Fruit fly (Drosophila melanogaster): Measurements from ENCODE around the gene CG9259.

The CG9259 gene

dm6 chr2L:21107651-21108489 is 18.7 kb downstream of the CG9259 start (continued):
- TF ChIP-seq grau (tag; optimal IDR thresholded peaks at IDR 0.05) (peak; percentile 4), cwo (GFP tag; optimal IDR thresholded peaks at IDR 0.05) (peak; percentile 51), unpg (GFP tag; optimal IDR thresholded peaks at IDR 0.05) (peak; percentile 29), bbx (GFP tag; IDR thresholded peaks at IDR 0.05; ENCODE audit: partially characterized antibody) (0 out of 2 replicates have a peak, but pooled peaks have one; percentile 22), Xbp1 (GFP tag; optimal IDR thresholded peaks at IDR 0.05) (peak; percentile 8), CG2678 (tag; optimal IDR thresholded peaks at IDR 0.05) (peak; percentile 12), CG3281 (GFP tag; optimal IDR thresholded peaks at IDR 0.05) (no peak), HLH3B (GFP tag; IDR thresholded peaks at IDR 0.05) (no peak), CG15514 (GFP tag; optimal IDR thresholded peaks at IDR 0.05) (peak; percentile 17), CG17385 (GFP tag; optimal IDR thresholded peaks at IDR 0.05) (peak; percentile 17), phol (tag; optimal IDR thresholded peaks at IDR 0.05) (peak; percentile 33), Dll (GFP tag; IDR thresholded peaks at IDR 0.05; ENCODE audit: partially characterized antibody) (0 out of 4 replicates have a peak, but pooled peaks have one; percentile 14), CG17359 (tag; optimal IDR thresholded peaks at IDR 0.05) (peak; percentile 1), BEAF-32 (GFP tag; optimal IDR thresholded peaks at IDR 0.05) (peak; percentile 43), stwl (tag; optimal IDR thresholded peaks at IDR 0.05) (peak; percentile 23), Ravus (GFP tag; IDR thresholded peaks at IDR 0.05) (no peak), nerfin-1 (tag; optimal IDR thresholded peaks at IDR 0.05) (no peak), Rfx (GFP tag; IDR thresholded peaks at IDR 0.05) (0 out of 2 replicates have a peak, but pooled peaks have one; percentile 24), vvl (GFP tag; IDR thresholded peaks at IDR 0.05) (peak; percentile 15; the same call in 1 of the 2 replicates), HHEX (GFP tag; optimal IDR thresholded peaks at IDR 0.05) (peak; percentile 31), dimm (GFP tag; IDR thresholded peaks at IDR 0.05) (no peak), CG34224 (GFP tag; IDR thresholded peaks at IDR 0.05; ENCODE audit: partially characterized antibody) (peak; percentile 34; the same call in 1 of the 3 replicates), Dp (GFP tag; optimal IDR thresholded peaks at IDR 0.05) (peak; percentile 3), Dip2 (GFP tag; IDR thresholded peaks at IDR 0.05) (no peak), Fer1 (GFP tag; optimal IDR thresholded peaks at IDR 0.05) (peak; percentile 20), Atf-2 (GFP tag; optimal IDR thresholded peaks at IDR 0.05) (no peak), gem (tag; optimal IDR thresholded peaks at IDR 0.05) (peak; percentile 42), fd102C (GFP tag; optimal IDR thresholded peaks at IDR 0.05) (no peak), CG15011 (GFP tag; optimal IDR thresholded peaks at IDR 0.05) (no peak), Pdp1 (GFP tag; optimal IDR thresholded peaks at IDR 0.05) (peak in 1 of 2 experiments; percentile 31), D19A (tag; optimal IDR thresholded peaks at IDR 0.05) (peak; percentile 88), CG13287 (GFP tag; IDR thresholded peaks at IDR 0.05; ENCODE audit: partially characterized antibody) (peak; percentile 26; the same call in 1 of the 2 replicates), CTCF (GFP tag; optimal IDR thresholded peaks at IDR 0.05) (peak; percentile 1), CG2712 (tag; optimal IDR thresholded peaks at IDR 0.05) (peak; percentile 12), tna (GFP tag; IDR thresholded peaks at IDR 0.05; ENCODE audit: partially characterized antibody) (peak; percentile 31; the same call in 1 of the 2 replicates), sens (GFP tag) (peak; percentile 84), sisA (GFP tag; IDR thresholded peaks at IDR 0.05) (0 out of 2 replicates have a peak, but pooled peaks have one; percentile 9), chinmo (GFP tag; IDR thresholded peaks at IDR 0.05; ENCODE audit: partially characterized antibody) (0 out of 4 replicates have a peak, but pooled peaks have one; percentile 30), hkb (optimal IDR thresholded peaks at IDR 0.05) (no peak), hkb (GFP tag; IDR thresholded peaks at IDR 0.05) (peak; percentile 26; the same call in 1 of the 2 replicates), row (GFP tag; IDR thresholded peaks at IDR 0.05) (0 out of 3 replicates have a peak, but pooled peaks have one; percentile 14), bab2 (GFP tag; optimal IDR thresholded peaks at IDR 0.05) (no peak), CG17568 (GFP tag; optimal IDR thresholded peaks at IDR 0.05) (no peak), kni (GFP tag; optimal IDR thresholded peaks at IDR 0.05) (no peak), B-H2 (GFP tag; optimal IDR thresholded peaks at IDR 0.05) (no peak), CG11456 (GFP tag; IDR thresholded peaks at IDR 0.05) (no peak), CG4820 (GFP tag; optimal IDR thresholded peaks at IDR 0.05) (no peak)

All from whole organism, embryonic.